Fruit fly (Drosophila melanogaster) whole organism, embryonic: Measurements from ENCODE around the gene CG4770.

Experiments used
- Atf-2 ChIP-seq: fragments of 200-800 bp; sonication (Bioruptor generic); optimal IDR thresholded peaks from 2 replicates; lab custom pipeline; 2016; ENCODE audit warnings: missing biosample characterization, missing genetic modification characterization
- Atf3 ChIP-seq: fragments of 200-800 bp; sonication (Bioruptor generic); optimal IDR thresholded peaks from 3 replicates; lab custom pipeline; 2016; ENCODE audit warnings: missing biosample characterization, missing genetic modification characterization
- CG10959 ChIP-seq: fragments of 200-800 bp; sonication (Bioruptor generic); IDR thresholded peaks from 2 replicates; pipeline ENCODE4 v1.3.6; 2022; ENCODE audit warnings: missing biosample characterization, missing genetic modification characterization
- CG11504 ChIP-seq: fragments of 200-800 bp; sonication (Bioruptor generic); optimal IDR thresholded peaks from 3 replicates; lab custom pipeline; 2019; ENCODE audit warnings: missing biosample characterization, mild to moderate bottlenecking, missing genetic modification characterization, moderate library complexity
- CG11560 ChIP-seq: fragments of 200-800 bp; sonication (Bioruptor generic); IDR thresholded peaks from 3 replicates; pipeline ENCODE4 v1.3.6; 2022; ENCODE audit warnings: missing biosample characterization, missing genetic modification characterization
- CG11696 ChIP-seq: fragments of 200-800 bp; sonication (Bioruptor generic); IDR thresholded peaks from 2 replicates; pipeline ENCODE4 v1.3.6; 2022; ENCODE audit warnings: missing biosample characterization, missing genetic modification characterization
- CG13123 ChIP-seq: fragments of 200-800 bp; sonication (Bioruptor generic); optimal IDR thresholded peaks from 2 replicates; lab custom pipeline; 2016; ENCODE audit warnings: missing biosample characterization, missing genetic modification characterization
- CG13287 ChIP-seq: fragments of 200-800 bp; sonication (Bioruptor generic); IDR thresholded peaks from 2 replicates; pipeline ENCODE4 v1.3.6; 2022; ENCODE audit warnings: missing biosample characterization, missing genetic modification characterization; ENCODE audit not compliant: partially characterized antibody
- CG13296 ChIP-seq: fragments of 200-800 bp; sonication (Bioruptor generic); optimal IDR thresholded peaks from 3 replicates; lab custom pipeline; 2018; ENCODE audit warnings: missing biosample characterization, mild to moderate bottlenecking, missing genetic modification characterization
- CG15011 ChIP-seq: fragments of 200-800 bp; sonication (Bioruptor generic); optimal IDR thresholded peaks from 3 replicates; lab custom pipeline; 2018; ENCODE audit warnings: missing biosample characterization, mild to moderate bottlenecking, missing genetic modification characterization
- CG17385 ChIP-seq: fragments of 200-800 bp; sonication (Bioruptor generic); optimal IDR thresholded peaks from 3 replicates; lab custom pipeline; 2018; ENCODE audit warnings: missing biosample characterization, mild to moderate bottlenecking, missing genetic modification characterization
- CG2678 ChIP-seq: fragments of 200-800 bp; sonication (Bioruptor generic); optimal IDR thresholded peaks from 3 replicates; lab custom pipeline; 2019; ENCODE audit warnings: missing biosample characterization, mild to moderate bottlenecking, missing genetic modification characterization, moderate library complexity
- CG33557 ChIP-seq: fragments of 200-800 bp; sonication (Bioruptor generic); optimal IDR thresholded peaks from 2 replicates; lab custom pipeline; 2019; ENCODE audit warnings: missing biosample characterization, mild to moderate bottlenecking, missing genetic modification characterization, moderate library complexity
- CG4328 ChIP-seq: fragments of 200-800 bp; sonication (Bioruptor generic); optimal IDR thresholded peaks from 3 replicates; lab custom pipeline; 2017; ENCODE audit warnings: missing biosample characterization, missing genetic modification reagents, missing genetic modification characterization
- CG4424 ChIP-seq: fragments of 200-800 bp; sonication (Bioruptor generic); optimal IDR thresholded peaks from 3 replicates; lab custom pipeline; 2016; ENCODE audit warnings: missing biosample characterization, missing genetic modification characterization
- CG4730 ChIP-seq: fragments of 200-800 bp; sonication (Bioruptor generic); IDR thresholded peaks from 2 replicates; pipeline ENCODE4 v1.3.6; 2022; ENCODE audit warnings: missing biosample characterization, missing genetic modification characterization
- CG7357 ChIP-seq: fragments of 200-800 bp; sonication (Bioruptor generic); IDR thresholded peaks from 3 replicates; pipeline ENCODE4 v1.3.6; 2022; ENCODE audit warnings: missing biosample characterization, missing genetic modification characterization
- CG8478 ChIP-seq: fragments of >200 bp; optimal IDR thresholded peaks from 2 replicates; lab custom pipeline; 2018
- CG9609 ChIP-seq: fragments of 200-800 bp; sonication (Bioruptor generic); optimal IDR thresholded peaks from 3 replicates; lab custom pipeline; 2016; ENCODE audit warnings: missing biosample characterization, missing genetic modification characterization
- CTCF ChIP-seq: fragments of 200-800 bp; sonication (Bioruptor generic); optimal IDR thresholded peaks from 2 replicates; lab custom pipeline; 2017; ENCODE audit warnings: missing biosample characterization, mild to moderate bottlenecking, missing genetic modification characterization, moderate library complexity
- Eip74EF ChIP-seq, 2 experiments: fragments of 200-800 bp in 1 of 2; fragments of >200 bp in 1 of 2; sonication (Bioruptor generic) in 1 of 2; optimal IDR thresholded peaks; 2 replicates each; lab custom pipeline; 2017 to 2019; ENCODE audit warnings: missing biosample characterization in 2 of 2, missing genetic modification characterization in 2 of 2, mild to moderate bottlenecking in 1 of 2, moderate library complexity in 1 of 2
- Fer1 ChIP-seq: fragments of 200-800 bp; sonication (Bioruptor generic); optimal IDR thresholded peaks from 2 replicates; lab custom pipeline; 2017; ENCODE audit warnings: missing biosample characterization, mild to moderate bottlenecking, missing genetic modification characterization
- GATAe ChIP-seq: fragments of 200-800 bp; sonication (Bioruptor generic); conservative IDR thresholded peaks from 2 replicates; pipeline ENCODE4 v1.3.6; 2022; ENCODE audit warnings: missing biosample characterization, missing genetic modification characterization
- MESR4 ChIP-seq: fragments of 200-800 bp; sonication (Bioruptor generic); optimal IDR thresholded peaks from 2 replicates; lab custom pipeline; 2018; ENCODE audit warnings: missing biosample characterization, mild to moderate bottlenecking, missing genetic modification characterization, moderate library complexity
- Max ChIP-seq: fragments of 200-800 bp; sonication (Bioruptor generic); optimal IDR thresholded peaks from 2 replicates; lab custom pipeline; 2016; ENCODE audit warnings: missing biosample characterization, mild to moderate bottlenecking, missing genetic modification characterization
- NC2β ChIP-seq: fragments of 200-800 bp; sonication (Bioruptor generic); optimal IDR thresholded peaks from 2 replicates; lab custom pipeline; 2016; ENCODE audit warnings: missing biosample characterization, missing genetic modification characterization
- Poxn ChIP-seq: fragments of 200-800 bp; sonication (Bioruptor generic); IDR thresholded peaks from 2 replicates; pipeline ENCODE4 v1.3.6; 2022; ENCODE audit warnings: missing biosample characterization, missing genetic modification characterization
- Sox100B ChIP-seq: fragments of 200-800 bp; sonication (Bioruptor generic); optimal IDR thresholded peaks from 3 replicates; lab custom pipeline; 2018; ENCODE audit warnings: missing biosample characterization, mild to moderate bottlenecking, missing genetic modification characterization
- TFAM ChIP-seq: fragments of 200-800 bp; sonication (Bioruptor generic); optimal IDR thresholded peaks from 2 replicates; lab custom pipeline; 2017; ENCODE audit warnings: missing biosample characterization, missing genetic modification characterization, inconsistent platforms
- Xrp1 ChIP-seq: fragments of 200-800 bp; sonication (Bioruptor generic); IDR thresholded peaks from 2 replicates; pipeline ENCODE4 v1.3.6; 2022; ENCODE audit warnings: missing biosample characterization, missing genetic modification characterization
- bcd ChIP-seq: fragments of 200-800 bp; sonication (Bioruptor generic); optimal IDR thresholded peaks from 2 replicates; lab custom pipeline; 2017; ENCODE audit warnings: missing biosample characterization, mild to moderate bottlenecking, missing genetic modification characterization
- cas ChIP-seq: fragments of 200-800 bp; sonication (Bioruptor generic); IDR thresholded peaks from 2 replicates; pipeline ENCODE4 v1.3.6; 2022; ENCODE audit warnings: missing biosample characterization, missing genetic modification characterization
- cato ChIP-seq: fragments of 200-800 bp; sonication (Bioruptor generic); optimal IDR thresholded peaks from 2 replicates; lab custom pipeline; 2016; ENCODE audit warnings: missing biosample characterization, missing genetic modification characterization, borderline replicate concordance
- da ChIP-seq: fragments of 200-800 bp; sonication (Bioruptor generic); optimal IDR thresholded peaks from 2 replicates; lab custom pipeline; 2016; ENCODE audit warnings: missing biosample characterization, missing genetic modification characterization
- dan ChIP-seq: fragments of 200-800 bp; sonication (Bioruptor generic); IDR thresholded peaks from 2 replicates; pipeline ENCODE4 v1.3.6; 2022; ENCODE audit warnings: missing biosample characterization, missing genetic modification characterization
- danr ChIP-seq: fragments of 200-800 bp; sonication (Bioruptor generic); IDR thresholded peaks from 2 replicates; pipeline ENCODE4 v1.3.6; 2022; ENCODE audit warnings: missing biosample characterization, missing genetic modification characterization
- disco-r ChIP-seq: fragments of 200-800 bp; sonication (Bioruptor generic); optimal IDR thresholded peaks from 2 replicates; lab custom pipeline; 2016; ENCODE audit warnings: missing biosample characterization, missing genetic modification characterization
- dysf ChIP-seq: fragments of 200-800 bp; sonication (Bioruptor generic); IDR thresholded peaks from 3 replicates; pipeline ENCODE4 v1.3.6; 2022; ENCODE audit warnings: missing biosample characterization, missing genetic modification characterization
- gcm ChIP-seq: fragments of 200-800 bp; sonication (Bioruptor generic); optimal IDR thresholded peaks from 2 replicates; lab custom pipeline; 2019; ENCODE audit warnings: missing biosample characterization, mild to moderate bottlenecking, missing genetic modification characterization, moderate library complexity
- gem ChIP-seq: fragments of 200-800 bp; sonication (Bioruptor generic); optimal IDR thresholded peaks from 2 replicates; lab custom pipeline; 2019; ENCODE audit warnings: missing biosample characterization, mild to moderate bottlenecking, missing genetic modification characterization, moderate library complexity
- gfzf ChIP-seq: fragments of 200-800 bp; sonication (Bioruptor generic); optimal IDR thresholded peaks from 2 replicates; lab custom pipeline; 2016; ENCODE audit warnings: missing biosample characterization, mild to moderate bottlenecking, missing genetic modification characterization, moderate library complexity
- h ChIP-seq: fragments of >200 bp; optimal IDR thresholded peaks from 2 replicates; lab custom pipeline; 2017
- ham ChIP-seq: fragments of 200-800 bp; sonication (Bioruptor generic); IDR thresholded peaks from 2 replicates; pipeline ENCODE4 v1.3.6; 2022; ENCODE audit warnings: missing biosample characterization, missing genetic modification characterization
- inv ChIP-seq: fragments of 200-800 bp; sonication (Bioruptor generic); IDR thresholded peaks from 2 replicates; pipeline ENCODE4 v1.3.6; 2022; ENCODE audit warnings: missing biosample characterization, missing genetic modification characterization; ENCODE audit not compliant: partially characterized antibody
- p53 ChIP-seq: fragments of 200-800 bp; sonication (Bioruptor generic); optimal IDR thresholded peaks from 2 replicates; lab custom pipeline; 2016; ENCODE audit warnings: missing biosample characterization, missing genetic modification characterization
- rib ChIP-seq: fragments of 200-800 bp; sonication (Bioruptor generic); IDR thresholded peaks from 2 replicates; pipeline ENCODE4 v1.3.6; 2022; ENCODE audit warnings: missing biosample characterization, missing genetic modification characterization
- ro ChIP-seq: fragments of 200-800 bp; sonication (Bioruptor generic); IDR thresholded peaks from 2 replicates; pipeline ENCODE4 v1.3.6; 2022; ENCODE audit warnings: missing biosample characterization, missing genetic modification characterization
- sc ChIP-seq, 3 experiments: fragments of >200 bp in 2 of 3; fragments of 200-800 bp in 1 of 3; sonication (Bioruptor generic) in 1 of 3; optimal IDR thresholded peaks; 2 replicates in 2 of 3; 3 replicates in 1 of 3; lab custom pipeline; 2017; ENCODE audit warnings: mild to moderate bottlenecking in 1 of 3, missing biosample characterization in 1 of 3, missing genetic modification characterization in 1 of 3, missing genetic modification reagents in 1 of 3
- shn ChIP-seq: fragments of 200-800 bp; sonication (Bioruptor generic); optimal IDR thresholded peaks from 3 replicates; lab custom pipeline; 2016; ENCODE audit warnings: missing biosample characterization, missing genetic modification characterization
- sima ChIP-seq: fragments of 200-800 bp; sonication (Bioruptor generic); optimal IDR thresholded peaks from 2 replicates; lab custom pipeline; 2016; ENCODE audit warnings: missing biosample characterization, missing genetic modification characterization
- twi ChIP-seq: fragments of 200-800 bp; optimal IDR thresholded peaks from 2 replicates; lab custom pipeline; 2019; ENCODE audit warnings: missing biosample characterization, mild to moderate bottlenecking, missing genetic modification characterization, moderate library complexity
- unpg ChIP-seq: fragments of 200-800 bp; sonication (Bioruptor generic); optimal IDR thresholded peaks from 3 replicates; lab custom pipeline; 2018; ENCODE audit warnings: missing biosample characterization, mild to moderate bottlenecking, missing genetic modification characterization, moderate library complexity

CG4770 gene

DNA sequence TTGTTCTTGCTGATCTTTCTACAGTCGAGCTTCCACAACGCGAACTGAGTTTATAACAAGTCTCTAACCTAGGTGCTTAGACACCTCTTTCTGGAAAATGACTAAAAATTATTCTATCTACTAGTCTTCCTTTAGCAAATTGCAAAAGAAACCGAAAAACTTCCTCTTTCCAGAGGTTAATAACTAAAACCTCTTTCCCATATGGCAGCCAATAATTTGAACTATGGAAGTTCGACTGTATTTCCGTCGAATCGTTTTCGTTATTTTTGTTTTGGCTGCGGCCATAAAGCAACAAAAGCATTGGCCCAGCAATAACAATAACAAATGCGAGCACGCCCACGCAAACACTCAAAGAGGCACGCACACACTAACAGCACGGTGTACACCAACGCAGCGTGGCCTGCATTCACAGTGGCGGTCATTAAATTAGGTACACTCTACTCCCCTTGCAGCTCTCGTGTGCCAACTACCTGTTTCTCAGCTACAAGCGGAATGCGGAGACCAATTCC is 37.8 kb upstream of the CG4770 start (continued):
- TF ChIP-seq gem (tag; lab: Kevin White, UChicago): no peak
- TF ChIP-seq cato (GFP tag; lab: Kevin White, UChicago): no peak
- TF ChIP-seq CG33557: no peak
- peak; percentile 73 for TF ChIP-seq CG17385 (GFP tag; lab: Kevin White, UChicago)
- TF ChIP-seq CG8478 (lab: Kevin White, UChicago): no peak
- TF ChIP-seq sc (optimal IDR thresholded peaks at IDR 0.05; lab: Kevin White, UChicago): no peak
- no peak for TF ChIP-seq sc (GFP tag; optimal IDR thresholded peaks at IDR 0.05; lab: Kevin White, UChicago)
- no peak for TF ChIP-seq CG13287 (GFP tag; lab: Robert Waterston, UW)
- peak; percentile 82 for TF ChIP-seq CG11696 (GFP tag; lab: Robert Waterston, UW)
- no peak for TF ChIP-seq sima
- peak; percentile 27 for TF ChIP-seq shn (GFP tag; lab: Kevin White, UChicago)
- TF ChIP-seq gfzf (GFP tag; lab: Kevin White, UChicago): no peak
- TF ChIP-seq gcm (GFP tag; lab: Kevin White, UChicago): peak; percentile 34
- no peak for TF ChIP-seq ro (GFP tag; lab: Robert Waterston, UW)
- peak; percentile 53; the same call in 1 of the 3 replicates for TF ChIP-seq dysf (GFP tag; lab: Robert Waterston, UW)
- no peak for TF ChIP-seq Atf-2
- TF ChIP-seq Poxn: no peak
- TF ChIP-seq CG4730 (GFP tag; lab: Robert Waterston, UW): no peak
- no peak for TF ChIP-seq CG10959 (GFP tag; lab: Robert Waterston, UW)
- peak; percentile 74 for TF ChIP-seq CG4328
- TF ChIP-seq ham (GFP tag; lab: Robert Waterston, UW): no peak
- no peak for TF ChIP-seq rib
- no peak for TF ChIP-seq danr (GFP tag; lab: Robert Waterston, UW)
- no peak for TF ChIP-seq h (lab: Kevin White, UChicago)
- TF ChIP-seq twi (tag; lab: Kevin White, UChicago): peak; percentile 46
- no peak for TF ChIP-seq Max (GFP tag; lab: Kevin White, UChicago)
- TF ChIP-seq unpg (GFP tag; lab: Kevin White, UChicago): peak; percentile 66
- TF ChIP-seq p53 (GFP tag; lab: Kevin White, UChicago): no peak
- peak; percentile 86 for TF ChIP-seq CG13296
- peak; percentile 35; the same call in 1 of the 2 replicates for TF ChIP-seq Xrp1 (GFP tag; lab: Robert Waterston, UW)
- TF ChIP-seq CG7357: no peak
- no peak for TF ChIP-seq CG11560
- TF ChIP-seq MESR4 (GFP tag; lab: Kevin White, UChicago): no peak
- no peak for TF ChIP-seq dan (GFP tag; lab: Robert Waterston, UW)
- TF ChIP-seq CG13123 (GFP tag; lab: Kevin White, UChicago): no peak
- TF ChIP-seq da (GFP tag; lab: Kevin White, UChicago): no peak
- TF ChIP-seq CG4424 (GFP tag; lab: Kevin White, UChicago): peak; percentile 21
- TF ChIP-seq CTCF (GFP tag; lab: Kevin White, UChicago): no peak
- no peak for TF ChIP-seq inv (GFP tag; lab: Robert Waterston, UW)
- TF ChIP-seq CG9609: peak; percentile 20
- TF ChIP-seq bcd (GFP tag; lab: Kevin White, UChicago): peak; percentile 66
- TF ChIP-seq Fer1 (GFP tag; lab: Kevin White, UChicago): peak; percentile 83
- TF ChIP-seq CG15011 (GFP tag; lab: Kevin White, UChicago): peak; percentile 20
- peak; percentile 79 for TF ChIP-seq CG2678 (tag; lab: Kevin White, UChicago)
- no peak for TF ChIP-seq TFAM (GFP tag; lab: Kevin White, UChicago)
- TF ChIP-seq Eip74EF (GFP tag; optimal IDR thresholded peaks at IDR 0.05; lab: Kevin White, UChicago): peak in 1 of 2 experiments; percentile 71
- TF ChIP-seq GATAe (GFP tag; lab: Robert Waterston, UW): 0 out of 2 replicates have a peak, but pooled peaks have one; percentile 12
- TF ChIP-seq Sox100B (GFP tag; lab: Kevin White, UChicago): peak; percentile 75
- no peak for TF ChIP-seq NC2β (GFP tag; lab: Kevin White, UChicago)
- peak; percentile 71 for TF ChIP-seq CG11504 (tag; lab: Kevin White, UChicago)
- no peak for TF ChIP-seq cas (GFP tag; lab: Robert Waterston, UW)
- TF ChIP-seq Atf3 (GFP tag; lab: Kevin White, UChicago): no peak
- peak; percentile 12 for TF ChIP-seq disco-r (GFP tag; lab: Kevin White, UChicago)
